Fruit fly (Drosophila melanogaster) whole organism, adult: Measurements from ENCODE around the gene Lim1.

Experiments used
- CG11617 ChIP-seq: fragments of 200-800 bp; sonication (Bioruptor generic); optimal IDR thresholded peaks from 2 replicates; lab custom pipeline; 2017; ENCODE audit warnings: mild to moderate bottlenecking, missing biosample characterization, missing genetic modification reagents, missing genetic modification characterization
- CG12768 ChIP-seq: fragments of 200-800 bp; sonication (Bioruptor generic); optimal IDR thresholded peaks from 2 replicates; lab custom pipeline; 2017; ENCODE audit warnings: missing biosample characterization, missing genetic modification characterization, mild to moderate bottlenecking, moderate library complexity, missing genetic modification reagents
- CG14711 ChIP-seq: fragments of 200-800 bp; sonication (Bioruptor generic); optimal IDR thresholded peaks from 2 replicates; lab custom pipeline; 2018; ENCODE audit warnings: missing biosample characterization, mild to moderate bottlenecking, missing genetic modification characterization, moderate library complexity
- CG1620 ChIP-seq: fragments of 200-800 bp; sonication (Bioruptor generic); optimal IDR thresholded peaks from 2 replicates; lab custom pipeline; 2016; ENCODE audit warnings: missing biosample characterization, missing genetic modification characterization
- CG33017 ChIP-seq: fragments of 200-800 bp; sonication (Bioruptor generic); optimal IDR thresholded peaks from 2 replicates; lab custom pipeline; 2018; ENCODE audit warnings: missing biosample characterization, mild to moderate bottlenecking, missing genetic modification characterization, moderate library complexity
- CG5204 ChIP-seq: fragments of 200-800 bp; sonication (Bioruptor generic); optimal IDR thresholded peaks from 2 replicates; lab custom pipeline; 2016; ENCODE audit warnings: missing biosample characterization, missing genetic modification characterization
- CG7045 ChIP-seq: fragments of 200-800 bp; sonication (Bioruptor generic); optimal IDR thresholded peaks from 2 replicates; lab custom pipeline; 2017; ENCODE audit warnings: missing biosample characterization, mild to moderate bottlenecking, missing genetic modification characterization
- CG7101 ChIP-seq: fragments of 200-800 bp; sonication (Bioruptor generic); optimal IDR thresholded peaks from 2 replicates; lab custom pipeline; 2018; ENCODE audit warnings: missing biosample characterization, mild to moderate bottlenecking, missing genetic modification characterization, moderate library complexity
- Clk ChIP-seq: fragments of 200-800 bp; sonication (Bioruptor generic); optimal IDR thresholded peaks from 2 replicates; lab custom pipeline; 2017; ENCODE audit warnings: missing biosample characterization, missing genetic modification characterization
- Crg-1 ChIP-seq: fragments of 200-800 bp; sonication (Bioruptor generic); optimal IDR thresholded peaks from 2 replicates; lab custom pipeline; 2016; ENCODE audit warnings: missing biosample characterization, missing genetic modification characterization
- Hr96 ChIP-seq: fragments of 200-800 bp; sonication (Bioruptor generic); optimal IDR thresholded peaks from 2 replicates; lab custom pipeline; 2016; ENCODE audit warnings: missing biosample characterization, missing genetic modification characterization
- Mnt ChIP-seq: fragments of 200-800 bp; sonication (Bioruptor generic); optimal IDR thresholded peaks from 2 replicates; lab custom pipeline; 2016; ENCODE audit warnings: missing biosample characterization, mild to moderate bottlenecking, missing genetic modification characterization
- bab1 ChIP-seq: fragments of 200-800 bp; sonication (Bioruptor generic); optimal IDR thresholded peaks from 3 replicates; lab custom pipeline; 2019; ENCODE audit warnings: missing biosample characterization, mild to moderate bottlenecking, missing genetic modification characterization, moderate library complexity
- cic ChIP-seq: fragments of 200-800 bp; sonication (Bioruptor generic); optimal IDR thresholded peaks from 2 replicates; lab custom pipeline; 2017; ENCODE audit warnings: missing biosample characterization, mild to moderate bottlenecking, missing genetic modification characterization, moderate library complexity
- cnc ChIP-seq, 2 experiments: fragments of >200 bp; optimal IDR thresholded peaks; 2 replicates each; lab custom pipeline; 2017
- kay ChIP-seq: fragments of 200-800 bp; sonication (Bioruptor generic); peaks from one replicate; lab custom pipeline; 2016; ENCODE audit warnings: missing biosample characterization, missing genetic modification characterization, borderline replicate concordance
- ovo ChIP-seq: fragments of 200-800 bp; sonication (Bioruptor generic); optimal IDR thresholded peaks from 2 replicates; lab custom pipeline; 2016; ENCODE audit warnings: missing biosample characterization, missing genetic modification characterization
- pad ChIP-seq: fragments of 200-800 bp; sonication (Bioruptor generic); optimal IDR thresholded peaks from 3 replicates; lab custom pipeline; 2017; ENCODE audit warnings: missing biosample characterization, missing genetic modification characterization, mild to moderate bottlenecking, moderate library complexity, missing genetic modification reagents
- tj ChIP-seq: fragments of 200-800 bp; sonication (Bioruptor generic); optimal IDR thresholded peaks from 3 replicates; lab custom pipeline; 2017; ENCODE audit warnings: missing biosample characterization, mild to moderate bottlenecking, missing genetic modification characterization, moderate library complexity
- toe ChIP-seq: fragments of 200-800 bp; sonication (Bioruptor generic); optimal IDR thresholded peaks from 2 replicates; lab custom pipeline; 2016; ENCODE audit warnings: missing biosample characterization, missing genetic modification characterization

Lim1 gene

DNA sequence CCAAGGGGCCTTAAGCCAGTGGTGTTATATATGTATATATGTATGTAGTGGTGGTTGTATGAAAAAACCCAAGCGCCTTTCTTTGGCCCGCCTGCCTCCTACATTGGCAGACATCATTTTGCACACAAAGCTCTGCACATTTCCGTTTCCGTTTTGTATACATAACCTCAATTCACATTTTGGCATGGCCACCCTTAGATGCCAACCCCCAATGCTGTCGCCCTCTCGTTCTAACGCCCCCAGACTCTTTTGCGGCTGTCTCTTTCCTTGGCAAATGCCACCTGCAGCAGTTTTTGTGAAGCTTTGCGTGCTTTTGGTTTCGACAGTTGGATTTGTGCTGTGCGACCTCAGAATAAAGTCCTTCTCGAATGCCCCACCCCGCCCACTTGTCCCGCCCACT is 24.9 kb downstream of the Lim1 start:
- TF ChIP-seq kay, result no peak
- TF ChIP-seq CG5204, result no peak
- no peak for TF ChIP-seq toe (GFP tag; lab: Kevin White, UChicago)
- TF ChIP-seq CG7045, result no peak
- TF ChIP-seq Clk (GFP tag; lab: Kevin White, UChicago), result no peak
- TF ChIP-seq CG12768 (GFP tag; lab: Kevin White, UChicago), result no peak

DNA sequence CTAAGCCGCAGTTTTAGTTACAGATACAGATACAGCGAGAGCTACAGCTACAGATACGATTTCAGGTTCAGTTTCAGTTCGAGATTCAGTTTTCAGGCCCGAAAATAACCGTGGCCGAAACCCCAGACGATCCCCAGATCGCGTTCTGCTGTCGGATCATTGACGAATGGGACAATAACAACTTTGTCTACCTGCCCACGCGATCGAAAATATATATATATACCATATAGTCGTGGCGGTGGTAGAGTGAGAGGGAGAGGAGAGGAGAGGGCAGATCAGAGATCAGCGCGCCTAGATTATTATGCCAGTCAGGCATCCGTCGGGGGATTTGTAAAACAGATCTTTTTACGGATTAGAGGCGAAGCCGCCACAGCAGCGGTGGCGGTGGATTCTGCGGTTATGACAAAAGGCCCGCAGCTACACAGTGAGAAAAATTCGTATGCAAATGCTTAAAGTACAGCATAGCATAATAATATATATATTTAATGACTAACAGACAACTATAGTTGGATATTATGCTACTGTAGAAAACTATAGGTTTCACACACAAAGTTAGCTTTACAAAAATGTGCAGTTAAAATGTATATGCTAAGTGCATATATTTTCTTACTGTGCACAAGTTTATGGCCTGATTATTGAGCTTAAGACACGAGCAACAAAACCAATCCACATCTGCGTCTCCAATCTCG is 28.7 kb downstream of the Lim1 start:
- TF ChIP-seq toe (GFP tag; lab: Kevin White, UChicago) (no peak), CG7101 (tag; lab: Kevin White, UChicago) (no peak), CG11617 (GFP tag; lab: Kevin White, UChicago) (no peak), Clk (GFP tag; lab: Kevin White, UChicago) (no peak), cic (GFP tag; lab: Kevin White, UChicago) (no peak), CG1620 (GFP tag; lab: Kevin White, UChicago) (no peak), pad (no peak), cnc (optimal IDR thresholded peaks at IDR 0.05; lab: Kevin White, UChicago) (no peak), CG14711 (tag; lab: Kevin White, UChicago) (no peak), Crg-1 (GFP tag; lab: Kevin White, UChicago) (no peak), CG12768 (GFP tag; lab: Kevin White, UChicago) (no peak), CG7045 (no peak), kay (no peak), tj (no peak), Mnt (no peak)

dm6 chrX:8774957-8775356 is 30.6 kb downstream of the Lim1 start:
- TF ChIP-seq cnc (optimal IDR thresholded peaks at IDR 0.05; lab: Kevin White, UChicago), result no peak
- TF ChIP-seq kay, result peak; percentile 29

DNA sequence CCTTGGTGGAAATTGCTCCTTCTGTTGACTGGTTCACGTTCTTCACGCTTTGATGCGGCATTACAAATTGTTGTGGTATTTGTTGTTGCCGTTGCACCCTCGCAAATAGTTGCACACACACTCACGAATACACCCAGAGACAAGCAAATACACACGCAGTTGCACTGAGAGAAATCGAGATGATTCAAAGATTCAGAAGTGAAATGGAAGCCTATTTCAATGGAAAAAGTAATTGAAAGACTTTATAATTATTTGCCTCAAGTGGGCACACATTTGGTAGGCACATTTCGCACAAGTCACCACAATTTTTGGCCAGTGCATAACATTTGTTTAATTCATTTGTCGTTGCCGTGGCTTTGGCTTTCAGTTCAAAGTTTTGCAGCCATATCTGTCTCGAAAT is 31.6 kb downstream of the Lim1 start:
- TF ChIP-seq CG12768 (GFP tag; lab: Kevin White, UChicago), result no peak
- TF ChIP-seq cic (GFP tag; lab: Kevin White, UChicago), result no peak
- no peak for TF ChIP-seq CG7101 (tag; lab: Kevin White, UChicago)
- TF ChIP-seq CG33017 (tag; lab: Kevin White, UChicago), result no peak
- no peak for TF ChIP-seq CG14711 (tag; lab: Kevin White, UChicago)
- no peak for TF ChIP-seq Hr96 (GFP tag; lab: Kevin White, UChicago)
- TF ChIP-seq CG11617 (GFP tag; lab: Kevin White, UChicago), result no peak

dm6 chrX:8770768-8771167 is 34.8 kb downstream of the Lim1 start:
- TF ChIP-seq tj (no peak), Clk (GFP tag; lab: Kevin White, UChicago) (no peak), CG7045 (no peak), CG1620 (GFP tag; lab: Kevin White, UChicago) (no peak), bab1 (GFP tag; lab: Kevin White, UChicago) (no peak), kay (no peak), Crg-1 (GFP tag; lab: Kevin White, UChicago) (no peak), CG7101 (tag; lab: Kevin White, UChicago) (no peak), CG12768 (GFP tag; lab: Kevin White, UChicago) (no peak), CG33017 (tag; lab: Kevin White, UChicago) (no peak), CG14711 (tag; lab: Kevin White, UChicago) (no peak), pad (no peak), CG5204 (no peak), ovo (GFP tag; lab: Kevin White, UChicago) (no peak), Mnt (no peak), Hr96 (GFP tag; lab: Kevin White, UChicago) (no peak), toe (GFP tag; lab: Kevin White, UChicago) (no peak), cnc (optimal IDR thresholded peaks at IDR 0.05; lab: Kevin White, UChicago) (no peak), CG11617 (GFP tag; lab: Kevin White, UChicago) (no peak), cic (GFP tag; lab: Kevin White, UChicago) (no peak)

DNA sequence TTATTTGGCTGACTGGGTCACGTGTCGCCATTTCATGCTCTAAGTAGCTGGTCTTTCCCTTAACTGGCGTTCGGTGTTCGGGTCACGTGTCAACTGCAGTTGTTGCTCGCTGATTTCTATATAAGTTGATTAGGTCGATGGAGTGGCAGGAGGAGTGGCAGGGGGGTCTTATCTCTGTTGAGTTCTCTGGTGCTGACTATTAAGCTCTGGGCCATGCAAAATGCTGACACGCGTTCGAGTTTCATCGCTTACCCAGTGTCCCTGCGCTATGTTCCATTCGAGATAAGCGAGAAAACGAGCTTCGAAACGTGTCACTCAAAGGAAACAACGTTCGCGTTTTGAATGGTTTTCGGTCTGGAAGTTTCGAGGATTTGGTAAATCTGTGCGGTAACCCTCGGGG is 36.4 kb downstream of the Lim1 start:
- TF ChIP-seq Hr96 (GFP tag; lab: Kevin White, UChicago), result no peak
- no peak for TF ChIP-seq tj
- no peak for TF ChIP-seq toe (GFP tag; lab: Kevin White, UChicago)
- TF ChIP-seq Clk (GFP tag; lab: Kevin White, UChicago), result no peak
- TF ChIP-seq cnc (optimal IDR thresholded peaks at IDR 0.05; lab: Kevin White, UChicago), result no peak
- TF ChIP-seq CG33017 (tag; lab: Kevin White, UChicago), result no peak
- no peak for TF ChIP-seq pad

dm6 chrX:8767304-8767703 is 38.3 kb downstream of the Lim1 start:
- TF ChIP-seq CG33017 (tag; lab: Kevin White, UChicago) (no peak), toe (GFP tag; lab: Kevin White, UChicago) (no peak), CG5204 (no peak), CG7045 (no peak), Mnt (no peak), cic (GFP tag; lab: Kevin White, UChicago) (no peak), bab1 (GFP tag; lab: Kevin White, UChicago) (no peak), ovo (GFP tag; lab: Kevin White, UChicago) (no peak), CG12768 (GFP tag; lab: Kevin White, UChicago) (no peak), cnc (optimal IDR thresholded peaks at IDR 0.05; lab: Kevin White, UChicago) (no peak), CG1620 (GFP tag; lab: Kevin White, UChicago) (no peak), pad (no peak), tj (no peak), Crg-1 (GFP tag; lab: Kevin White, UChicago) (no peak), Hr96 (GFP tag; lab: Kevin White, UChicago) (no peak), CG14711 (tag; lab: Kevin White, UChicago) (no peak), CG11617 (GFP tag; lab: Kevin White, UChicago) (no peak), Clk (GFP tag; lab: Kevin White, UChicago) (no peak)
